Fruit fly (Drosophila melanogaster) whole organism, embryonic: Measurements from ENCODE around the gene fru.

Experiments used
- B-H2 ChIP-seq: fragments of 200-800 bp; sonication (Bioruptor generic); optimal IDR thresholded peaks from 2 replicates; lab custom pipeline; 2018; ENCODE audit warnings: missing biosample characterization, mild to moderate bottlenecking, missing genetic modification characterization
- CG12104 ChIP-seq: fragments of 200-800 bp; sonication (Bioruptor generic); optimal IDR thresholded peaks from 3 replicates; lab custom pipeline; 2016; ENCODE audit warnings: missing biosample characterization, missing genetic modification characterization
- CG12236 ChIP-seq: fragments of 200-800 bp; sonication (Bioruptor generic); optimal IDR thresholded peaks from 2 replicates; lab custom pipeline; 2016; ENCODE audit warnings: missing biosample characterization, missing genetic modification characterization
- CG14050 ChIP-seq: fragments of 200-800 bp; sonication (Bioruptor generic); IDR thresholded peaks from 3 replicates; pipeline ENCODE4 v1.3.6; 2022; ENCODE audit warnings: missing biosample characterization, missing genetic modification characterization
- CG16815 ChIP-seq: fragments of 200-800 bp; sonication (Bioruptor generic); optimal IDR thresholded peaks from 3 replicates; lab custom pipeline; 2017; ENCODE audit warnings: missing biosample characterization, mild to moderate bottlenecking, missing genetic modification characterization
- CG16863 ChIP-seq: fragments of 200-800 bp; sonication (Bioruptor generic); optimal IDR thresholded peaks from 3 replicates; lab custom pipeline; 2016; ENCODE audit warnings: missing biosample characterization, missing genetic modification characterization
- CG17385 ChIP-seq: fragments of 200-800 bp; sonication (Bioruptor generic); optimal IDR thresholded peaks from 3 replicates; lab custom pipeline; 2018; ENCODE audit warnings: missing biosample characterization, mild to moderate bottlenecking, missing genetic modification characterization
- CG18011 ChIP-seq: fragments of 200-800 bp; sonication (Bioruptor generic); optimal IDR thresholded peaks from 2 replicates; lab custom pipeline; 2017; ENCODE audit warnings: missing biosample characterization, missing genetic modification characterization, mild to moderate bottlenecking, moderate library complexity, missing genotype
- CG18619 ChIP-seq: fragments of 200-800 bp; sonication (Bioruptor generic); optimal IDR thresholded peaks from 3 replicates; lab custom pipeline; 2017; ENCODE audit warnings: missing biosample characterization, mild to moderate bottlenecking, missing genetic modification characterization
- CG2129 ChIP-seq: fragments of 200-800 bp; sonication (Bioruptor generic); IDR thresholded peaks from 2 replicates; pipeline ENCODE4 v1.3.6; 2022; ENCODE audit warnings: missing biosample characterization, missing genetic modification characterization; ENCODE audit not compliant: partially characterized antibody
- CG2199 ChIP-seq: fragments of 200-800 bp; sonication (Bioruptor generic); IDR thresholded peaks from 3 replicates; pipeline ENCODE4 v1.3.6; 2022; ENCODE audit warnings: missing biosample characterization, missing genetic modification characterization
- CG32767 ChIP-seq: fragments of 200-800 bp; sonication (Bioruptor generic); IDR thresholded peaks from 2 replicates; pipeline ENCODE4 v1.3.6; 2022; ENCODE audit warnings: missing biosample characterization, missing genetic modification characterization
- CG3281 ChIP-seq: fragments of 200-800 bp; sonication (Bioruptor generic); optimal IDR thresholded peaks from 3 replicates; lab custom pipeline; 2017; ENCODE audit warnings: missing biosample characterization, mild to moderate bottlenecking, missing genetic modification characterization
- CG6175 ChIP-seq: fragments of 200-800 bp; sonication (Bioruptor generic); IDR thresholded peaks from 3 replicates; pipeline ENCODE4 v1.3.6; 2022; ENCODE audit warnings: missing biosample characterization, missing genetic modification characterization
- CG7963 ChIP-seq: fragments of 200-800 bp; sonication (Bioruptor generic); IDR thresholded peaks from 3 replicates; pipeline ENCODE4 v1.3.6; 2022; ENCODE audit warnings: missing biosample characterization, missing genetic modification characterization; ENCODE audit not compliant: partially characterized antibody
- CG8944 ChIP-seq: fragments of 200-800 bp; sonication (Bioruptor generic); optimal IDR thresholded peaks from 3 replicates; lab custom pipeline; 2016; ENCODE audit warnings: missing biosample characterization, missing genetic modification characterization
- CG9437 ChIP-seq: fragments of 200-800 bp; sonication (Bioruptor generic); optimal IDR thresholded peaks from 2 replicates; lab custom pipeline; 2018; ENCODE audit warnings: missing biosample characterization, mild to moderate bottlenecking, missing genetic modification characterization
- E2f1 ChIP-seq: fragments of 200-800 bp; sonication (Bioruptor generic); IDR thresholded peaks from 2 replicates; pipeline ENCODE4 v1.3.6; 2022; ENCODE audit warnings: missing biosample characterization, missing genetic modification characterization
- ERR ChIP-seq: fragments of 200-800 bp; sonication (Bioruptor generic); optimal IDR thresholded peaks from 2 replicates; lab custom pipeline; 2016; ENCODE audit warnings: missing biosample characterization, missing genetic modification characterization
- GATAe ChIP-seq: fragments of 200-800 bp; sonication (Bioruptor generic); conservative IDR thresholded peaks from 2 replicates; pipeline ENCODE4 v1.3.6; 2022; ENCODE audit warnings: missing biosample characterization, missing genetic modification characterization
- Gsc ChIP-seq: fragments of 200-800 bp; sonication (Bioruptor generic); IDR thresholded peaks from 2 replicates; pipeline ENCODE4 v1.3.6; 2022; ENCODE audit warnings: missing biosample characterization, missing genetic modification characterization
- HLH54F ChIP-seq: fragments of 200-800 bp; sonication (Bioruptor generic); optimal IDR thresholded peaks from 3 replicates; lab custom pipeline; 2016; ENCODE audit warnings: missing biosample characterization, missing genetic modification characterization
- Jarid2 ChIP-seq: fragments of 200-800 bp; sonication (Bioruptor generic); optimal IDR thresholded peaks from 3 replicates; lab custom pipeline; 2017; ENCODE audit warnings: mild to moderate bottlenecking, missing biosample characterization, missing genetic modification reagents, missing genetic modification characterization
- Nf-YA ChIP-seq: fragments of 200-800 bp; sonication (Bioruptor generic); IDR thresholded peaks from 2 replicates; pipeline ENCODE4 v1.3.6; 2022; ENCODE audit warnings: missing biosample characterization, missing genetic modification characterization
- Pdp1 ChIP-seq, 2 experiments: fragments of 200-800 bp; sonication (Bioruptor generic); optimal IDR thresholded peaks; 3 replicates each; lab custom pipeline; 2016; ENCODE audit warnings: missing biosample characterization in 2 of 2, missing genetic modification characterization in 2 of 2, mild to moderate bottlenecking in 1 of 2, moderate library complexity in 1 of 2
- Ssrp ChIP-seq: fragments of 200-800 bp; sonication (Bioruptor generic); optimal IDR thresholded peaks from 2 replicates; lab custom pipeline; 2018; ENCODE audit warnings: missing biosample characterization, mild to moderate bottlenecking, missing genetic modification characterization, moderate library complexity
- Xrp1 ChIP-seq: fragments of 200-800 bp; sonication (Bioruptor generic); IDR thresholded peaks from 2 replicates; pipeline ENCODE4 v1.3.6; 2022; ENCODE audit warnings: missing biosample characterization, missing genetic modification characterization
- ash1 ChIP-seq: fragments of 200-800 bp; sonication (Bioruptor generic); optimal IDR thresholded peaks from 2 replicates; lab custom pipeline; 2018; ENCODE audit warnings: missing biosample characterization, mild to moderate bottlenecking, missing genetic modification characterization
- bab2 ChIP-seq: fragments of 200-800 bp; sonication (Bioruptor generic); optimal IDR thresholded peaks from 2 replicates; lab custom pipeline; 2016; ENCODE audit warnings: missing biosample characterization, missing genetic modification characterization
- bcd ChIP-seq: fragments of 200-800 bp; sonication (Bioruptor generic); optimal IDR thresholded peaks from 2 replicates; lab custom pipeline; 2017; ENCODE audit warnings: missing biosample characterization, mild to moderate bottlenecking, missing genetic modification characterization
- bsh ChIP-seq, 2 experiments: fragments of 200-800 bp; sonication (Bioruptor generic); optimal IDR thresholded peaks; 2 replicates each; lab custom pipeline; 2017 to 2018; ENCODE audit warnings: mild to moderate bottlenecking in 2 of 2, missing biosample characterization in 2 of 2, missing genetic modification characterization in 2 of 2, moderate library complexity in 1 of 2
- btn ChIP-seq: fragments of 200-800 bp; sonication (Bioruptor generic); optimal IDR thresholded peaks from 2 replicates; lab custom pipeline; 2016; ENCODE audit warnings: missing biosample characterization, missing genetic modification characterization
- cas ChIP-seq: fragments of 200-800 bp; sonication (Bioruptor generic); IDR thresholded peaks from 2 replicates; pipeline ENCODE4 v1.3.6; 2022; ENCODE audit warnings: missing biosample characterization, missing genetic modification characterization
- croc ChIP-seq: fragments of 200-800 bp; sonication (Bioruptor generic); conservative IDR thresholded peaks from 3 replicates; pipeline ENCODE4 v1.3.6; 2022; ENCODE audit warnings: missing biosample characterization, missing genetic modification characterization
- danr ChIP-seq: fragments of 200-800 bp; sonication (Bioruptor generic); IDR thresholded peaks from 2 replicates; pipeline ENCODE4 v1.3.6; 2022; ENCODE audit warnings: missing biosample characterization, missing genetic modification characterization
- dmrt99B ChIP-seq: fragments of 200-800 bp; sonication (Bioruptor generic); optimal IDR thresholded peaks from 2 replicates; lab custom pipeline; 2018; ENCODE audit warnings: missing biosample characterization, mild to moderate bottlenecking, missing genetic modification characterization, moderate library complexity
- ewg ChIP-seq: fragments of 200-800 bp; sonication (Bioruptor generic); optimal IDR thresholded peaks from 3 replicates; lab custom pipeline; 2017; ENCODE audit warnings: mild to moderate bottlenecking, missing biosample characterization, missing genetic modification reagents, missing genetic modification characterization
- ftz-f1 ChIP-seq: fragments of 200-800 bp; sonication (Bioruptor generic); optimal IDR thresholded peaks from 2 replicates; lab custom pipeline; 2016; ENCODE audit warnings: missing biosample characterization, missing genetic modification characterization
- gcm ChIP-seq: fragments of 200-800 bp; sonication (Bioruptor generic); optimal IDR thresholded peaks from 2 replicates; lab custom pipeline; 2019; ENCODE audit warnings: missing biosample characterization, mild to moderate bottlenecking, missing genetic modification characterization, moderate library complexity
- grn ChIP-seq: fragments of 200-800 bp; sonication (Bioruptor generic); optimal IDR thresholded peaks from 3 replicates; lab custom pipeline; 2017; ENCODE audit warnings: missing biosample characterization, missing genetic modification characterization
- gt ChIP-seq: fragments of 200-800 bp; sonication (Bioruptor generic); IDR thresholded peaks from 2 replicates; pipeline ENCODE4 v1.3.6; 2022; ENCODE audit warnings: missing biosample characterization, missing genetic modification characterization
- her ChIP-seq: fragments of 200-800 bp; sonication (Bioruptor generic); optimal IDR thresholded peaks from 2 replicates; lab custom pipeline; 2016; ENCODE audit warnings: missing biosample characterization, missing genetic modification characterization
- hkb ChIP-seq, 2 experiments: fragments of 200-800 bp in 1 of 2; fragments of >200 bp in 1 of 2; sonication (Bioruptor generic) in 1 of 2; IDR thresholded peaks in 1 of 2; optimal IDR thresholded peaks in 1 of 2; 2 replicates each; pipeline versions ENCODE4 v1.3.6 to Lab custom; 2017 to 2022; ENCODE audit warnings: missing biosample characterization in 1 of 2, missing genetic modification characterization in 1 of 2
- lmd ChIP-seq: fragments of 200-800 bp; sonication (Bioruptor generic); IDR thresholded peaks from 2 replicates; pipeline ENCODE4 v1.3.6; 2022; ENCODE audit warnings: missing biosample characterization, missing genetic modification characterization
- pita ChIP-seq: fragments of 200-800 bp; sonication (Bioruptor generic); optimal IDR thresholded peaks from 2 replicates; lab custom pipeline; 2017; ENCODE audit warnings: missing biosample characterization, mild to moderate bottlenecking, missing genetic modification characterization
- prd ChIP-seq, 3 experiments: fragments of >200 bp in 2 of 3; fragments of 200-800 bp in 1 of 3; sonication (Bioruptor generic) in 1 of 3; optimal IDR thresholded peaks in 2 of 3; IDR thresholded peaks in 1 of 3; 2 replicates in 2 of 3; 3 replicates in 1 of 3; pipeline versions ENCODE4 v1.3.6 to Lab custom; 2017 to 2022; ENCODE audit warnings: missing biosample characterization in 1 of 3, missing genetic modification characterization in 1 of 3
- slbo ChIP-seq: fragments of 200-800 bp; sonication (Bioruptor generic); IDR thresholded peaks from 2 replicates; pipeline ENCODE4 v1.3.6; 2022; ENCODE audit warnings: missing biosample characterization, missing genetic modification characterization
- slou ChIP-seq: fragments of 200-800 bp; sonication (Bioruptor generic); optimal IDR thresholded peaks from 3 replicates; lab custom pipeline; 2016; ENCODE audit warnings: missing biosample characterization, missing genetic modification characterization
- slp2 ChIP-seq: fragments of 200-800 bp; sonication (Bioruptor generic); optimal IDR thresholded peaks from 2 replicates; lab custom pipeline; 2016; ENCODE audit warnings: missing biosample characterization, missing genetic modification characterization
- tio ChIP-seq: fragments of 200-800 bp; sonication (Bioruptor generic); optimal IDR thresholded peaks from 2 replicates; lab custom pipeline; 2017; ENCODE audit warnings: missing biosample characterization, missing genetic modification characterization, inconsistent platforms

fru gene

dm6 chr3R:18445148-18445843, 100.1 kb downstream of the fru start:
- TF ChIP-seq pita = no peak
- no peak for TF ChIP-seq dmrt99B (tag; lab: Kevin White, UChicago)
- no peak for TF ChIP-seq CG16815 (GFP tag; lab: Kevin White, UChicago)
- TF ChIP-seq CG18619 = no peak
- no peak for TF ChIP-seq CG8944 (GFP tag; lab: Kevin White, UChicago)
- no peak for TF ChIP-seq ash1 (GFP tag; lab: Kevin White, UChicago)
- no peak for TF ChIP-seq CG2129 (GFP tag; lab: Robert Waterston, UW)
- TF ChIP-seq CG12236 (GFP tag; lab: Kevin White, UChicago) = no peak
- TF ChIP-seq bsh (GFP tag; optimal IDR thresholded peaks at IDR 0.05; lab: Kevin White, UChicago) = no peak
- TF ChIP-seq prd (optimal IDR thresholded peaks at IDR 0.05; lab: Kevin White, UChicago) = no peak
- TF ChIP-seq prd (GFP tag; IDR thresholded peaks at IDR 0.05; lab: Robert Waterston, UW) = no peak
- peak; percentile 10 for TF ChIP-seq CG3281 (GFP tag; lab: Kevin White, UChicago)
- TF ChIP-seq hkb (optimal IDR thresholded peaks at IDR 0.05; lab: Kevin White, UChicago) = no peak
- TF ChIP-seq hkb (GFP tag; IDR thresholded peaks at IDR 0.05; lab: Robert Waterston, UW) = no peak
- TF ChIP-seq ftz-f1 (GFP tag; lab: Kevin White, UChicago) = no peak
- no peak for TF ChIP-seq grn (GFP tag; lab: Kevin White, UChicago)
- TF ChIP-seq CG17385 (GFP tag; lab: Kevin White, UChicago) = no peak
- TF ChIP-seq CG2199 (GFP tag; lab: Robert Waterston, UW) = no peak
- TF ChIP-seq bcd (GFP tag; lab: Kevin White, UChicago) = no peak
- no peak for TF ChIP-seq Xrp1 (GFP tag; lab: Robert Waterston, UW)
- TF ChIP-seq ewg (GFP tag; lab: Kevin White, UChicago) = no peak
- no peak for TF ChIP-seq gt (GFP tag; lab: Robert Waterston, UW)
- TF ChIP-seq Pdp1 (GFP tag; optimal IDR thresholded peaks at IDR 0.05; lab: Kevin White, UChicago) = peak in 1 of 2 experiments; percentile 52
- TF ChIP-seq HLH54F = no peak
- TF ChIP-seq Jarid2 = no peak
- no peak for TF ChIP-seq CG32767 (GFP tag; lab: Robert Waterston, UW)
- no peak for TF ChIP-seq her
- TF ChIP-seq gcm (GFP tag; lab: Kevin White, UChicago) = no peak
- no peak for TF ChIP-seq CG14050 (GFP tag; lab: Robert Waterston, UW)
- no peak for TF ChIP-seq Gsc (GFP tag; lab: Robert Waterston, UW)
- no peak for TF ChIP-seq lmd (GFP tag; lab: Robert Waterston, UW)
- 0 out of 2 replicates have a peak, but pooled peaks have one; percentile 14 for TF ChIP-seq slbo (GFP tag; lab: Robert Waterston, UW)
- TF ChIP-seq CG9437 (GFP tag; lab: Kevin White, UChicago) = no peak
- no peak for TF ChIP-seq cas
- TF ChIP-seq E2f1 (GFP tag; lab: Robert Waterston, UW) = no peak
- TF ChIP-seq ERR (GFP tag; lab: Kevin White, UChicago) = no peak
- no peak for TF ChIP-seq croc (GFP tag; lab: Robert Waterston, UW)
- peak; percentile 43; the same call in 1 of the 2 replicates for TF ChIP-seq GATAe
- TF ChIP-seq CG7963 = no peak
- no peak for TF ChIP-seq slp2
- no peak for TF ChIP-seq Nf-YA (GFP tag; lab: Robert Waterston, UW)
- TF ChIP-seq CG18011 = no peak
- no peak for TF ChIP-seq tio (GFP tag; lab: Kevin White, UChicago)
- TF ChIP-seq slou (GFP tag; lab: Kevin White, UChicago) = no peak
- no peak for TF ChIP-seq CG16863
- TF ChIP-seq CG12104 (GFP tag; lab: Kevin White, UChicago) = no peak
- no peak for TF ChIP-seq CG6175 (GFP tag; lab: Robert Waterston, UW)
- no peak for TF ChIP-seq bab2 (GFP tag; lab: Kevin White, UChicago)
- TF ChIP-seq B-H2 (GFP tag; lab: Kevin White, UChicago) = no peak
- no peak for TF ChIP-seq Ssrp (tag; lab: Kevin White, UChicago)
- TF ChIP-seq danr (GFP tag; lab: Robert Waterston, UW) = no peak
- no peak for TF ChIP-seq btn
